Worm (Caenorhabditis elegans): ENCODE results near the gene srbc-41.

The srbc-41 gene

ce11 chrV:1642768-1643167, 28.1 kb upstream of the srbc-41 start:
- TF ChIP-seq unc-62 (GFP tag; optimal IDR thresholded peaks at IDR 0.05) (no peak), lin-39 (tag; optimal IDR thresholded peaks at IDR 0.05) (no peak), lsy-2 (tag; optimal IDR thresholded peaks at IDR 0.05) (no peak), mab-5 (tag; optimal IDR thresholded peaks at IDR 0.05) (no peak), ZK546.5 (tag; optimal IDR thresholded peaks at IDR 0.05) (no peak), alr-1 (tag; optimal IDR thresholded peaks at IDR 0.05) (no peak), nhr-6 (tag; optimal IDR thresholded peaks at IDR 0.05) (no peak), ceh-16 (tag; optimal IDR thresholded peaks at IDR 0.05) (no peak), dmd-4 (tag; optimal IDR thresholded peaks at IDR 0.05) (no peak), skn-1 (tag; optimal IDR thresholded peaks at IDR 0.05) (no peak)

- no peak for TF ChIP-seq elt-1 (tag; optimal IDR thresholded peaks at IDR 0.05)
- TF ChIP-seq alr-1 (tag; optimal IDR thresholded peaks at IDR 0.05) = no peak
- no peak for TF ChIP-seq zag-1 (tag; optimal IDR thresholded peaks at IDR 0.05)
- TF ChIP-seq sem-4 (tag; optimal IDR thresholded peaks at IDR 0.05) = no peak
- no peak for TF ChIP-seq lin-11 (tag; optimal IDR thresholded peaks at IDR 0.05)
- TF ChIP-seq ceh-16 (tag; optimal IDR thresholded peaks at IDR 0.05) = no peak
- no peak for TF ChIP-seq sma-9 (GFP tag; optimal IDR thresholded peaks at IDR 0.05)
- no peak for TF ChIP-seq sma-9 (tag; optimal IDR thresholded peaks at IDR 0.05)
- TF ChIP-seq mdl-1 (tag; optimal IDR thresholded peaks at IDR 0.05) = no peak
- no peak for TF ChIP-seq ama-1 (optimal IDR thresholded peaks at IDR 0.05)
- TF ChIP-seq lsy-2 (tag; optimal IDR thresholded peaks at IDR 0.05) = no peak
- TF ChIP-seq egl-27 (tag; optimal IDR thresholded peaks at IDR 0.05) = no peak
- TF ChIP-seq ztf-11 (tag; optimal IDR thresholded peaks at IDR 0.05) = no peak
- TF ChIP-seq unc-62 (GFP tag; optimal IDR thresholded peaks at IDR 0.05) = no peak
- TF ChIP-seq ztf-1 (GFP tag; conservative IDR thresholded peaks at IDR 0.05) = no peak
- no peak for TF ChIP-seq nhr-77 (tag; optimal IDR thresholded peaks at IDR 0.05)
- TF ChIP-seq nhr-6 (tag; optimal IDR thresholded peaks at IDR 0.05) = no peak
- no peak for TF ChIP-seq dmd-4 (tag; optimal IDR thresholded peaks at IDR 0.05)
- TF ChIP-seq sma-3 (GFP tag; optimal IDR thresholded peaks at IDR 0.05) = no peak
- TF ChIP-seq nhr-10 (tag; optimal IDR thresholded peaks at IDR 0.05) = no peak
Observed at ce11 chrV:1642199-1642598, 27.6 kb upstream of the srbc-41 start, which contains the start of gene Y46H3D.1. Gene Y46H3D.1, plus strand, starts transcription at chrV:1642499.

ce11 chrV:1640008-1640407, 25.4 kb upstream of the srbc-41 start, which contains the start of gene str-221:
Gene str-221, plus strand, starts transcription at chrV:1640308.
- TF ChIP-seq mdl-1 (tag; optimal IDR thresholded peaks at IDR 0.05) (no peak), alr-1 (tag; optimal IDR thresholded peaks at IDR 0.05) (no peak), zag-1 (tag; optimal IDR thresholded peaks at IDR 0.05) (no peak), C34F6.9 (tag; optimal IDR thresholded peaks at IDR 0.05) (no peak), elt-1 (tag; optimal IDR thresholded peaks at IDR 0.05) (no peak), mbf-1 (tag; optimal IDR thresholded peaks at IDR 0.05) (no peak), nhr-25 (tag; optimal IDR thresholded peaks at IDR 0.05) (no peak), nhr-12 (tag; optimal IDR thresholded peaks at IDR 0.05) (no peak), fos-1 (tag; optimal IDR thresholded peaks at IDR 0.05) (no peak), ZK546.5 (tag; optimal IDR thresholded peaks at IDR 0.05) (no peak), lin-39 (tag; optimal IDR thresholded peaks at IDR 0.05) (no peak), nhr-77 (tag; optimal IDR thresholded peaks at IDR 0.05) (no peak), ceh-16 (tag; optimal IDR thresholded peaks at IDR 0.05) (no peak), elt-3 (tag; optimal IDR thresholded peaks at IDR 0.05) (no peak), ztf-11 (tag; optimal IDR thresholded peaks at IDR 0.05) (no peak)

DNA sequence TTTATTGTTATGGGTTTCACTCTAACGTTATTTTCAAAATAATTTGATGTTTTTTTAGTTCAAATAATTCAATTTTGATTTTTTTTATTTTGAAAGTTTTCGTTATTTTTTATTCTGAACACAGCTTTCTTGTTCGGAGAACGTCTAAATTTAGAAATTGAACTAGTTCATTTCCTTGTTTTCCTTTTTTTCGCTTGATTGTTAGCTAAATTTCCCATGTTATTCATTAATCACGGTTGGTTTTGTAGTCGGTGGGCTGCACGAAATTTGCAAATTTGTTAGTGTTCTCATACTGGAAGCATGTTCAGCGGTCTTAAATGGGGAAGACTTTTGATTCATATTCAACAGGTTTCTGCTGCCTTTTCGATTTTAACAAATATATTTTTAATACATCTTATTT, 21.2 kb upstream of the srbc-41 start, which contains the start of gene str-222:
Gene str-222 (plus strand): TSS at position 301 of the 400 bp plus-strand sequence.
- no peak for TF ChIP-seq lsy-2 (tag; optimal IDR thresholded peaks at IDR 0.05)
- no peak for TF ChIP-seq unc-39 (tag; optimal IDR thresholded peaks at IDR 0.05)
- no peak for TF ChIP-seq fos-1 (tag; optimal IDR thresholded peaks at IDR 0.05)
- no peak for TF ChIP-seq peb-1 (tag; optimal IDR thresholded peaks at IDR 0.05)
- no peak for TF ChIP-seq gmeb-1 (tag; optimal IDR thresholded peaks at IDR 0.05)
- no peak for TF ChIP-seq skn-1 (tag; optimal IDR thresholded peaks at IDR 0.05)

DNA sequence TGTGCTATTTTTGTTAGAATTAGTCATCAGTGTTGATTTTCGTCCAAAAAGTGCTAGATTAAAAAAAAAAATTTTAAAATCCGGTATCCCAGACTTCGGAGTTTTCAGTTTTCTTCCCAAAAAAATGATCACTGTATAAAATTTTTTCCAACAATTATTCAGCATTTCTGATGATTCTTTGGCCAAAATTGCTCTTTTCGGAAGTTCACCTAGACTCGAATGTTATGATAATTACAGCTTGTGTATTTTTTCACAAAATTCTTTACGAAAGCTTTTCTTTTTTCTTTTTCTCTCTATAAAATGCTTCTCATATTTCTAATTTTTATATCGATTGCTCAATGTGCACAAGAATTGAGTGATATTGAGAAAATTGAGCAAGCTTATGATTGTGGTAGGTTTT, 17.1 kb upstream of the srbc-41 start, which contains the start of gene irld-17:
Gene irld-17 (plus strand): TSS at position 301 of the 400 bp plus-strand sequence.
- no peak for TF ChIP-seq sma-3 (GFP tag; optimal IDR thresholded peaks at IDR 0.05)
- TF ChIP-seq blmp-1 (tag; optimal IDR thresholded peaks at IDR 0.05; ENCODE audit: insufficient read depth) = no peak
- no peak for TF ChIP-seq ztf-4 (tag; optimal IDR thresholded peaks at IDR 0.05)
- no peak for TF ChIP-seq mab-5 (tag; optimal IDR thresholded peaks at IDR 0.05)
- TF ChIP-seq nhr-77 (tag; optimal IDR thresholded peaks at IDR 0.05) = no peak
- no peak for TF ChIP-seq ZK546.5 (tag; optimal IDR thresholded peaks at IDR 0.05)
- TF ChIP-seq alr-1 (tag; optimal IDR thresholded peaks at IDR 0.05) = no peak
- TF ChIP-seq dmd-4 (tag; optimal IDR thresholded peaks at IDR 0.05) = no peak
- no peak for TF ChIP-seq lin-39 (tag; optimal IDR thresholded peaks at IDR 0.05)
- TF ChIP-seq nhr-21 (tag; optimal IDR thresholded peaks at IDR 0.05) = no peak
- TF ChIP-seq ztf-11 (tag; optimal IDR thresholded peaks at IDR 0.05) = no peak
